Fruit fly (Drosophila melanogaster): ENCODE results near the gene CG43231.

DNA sequence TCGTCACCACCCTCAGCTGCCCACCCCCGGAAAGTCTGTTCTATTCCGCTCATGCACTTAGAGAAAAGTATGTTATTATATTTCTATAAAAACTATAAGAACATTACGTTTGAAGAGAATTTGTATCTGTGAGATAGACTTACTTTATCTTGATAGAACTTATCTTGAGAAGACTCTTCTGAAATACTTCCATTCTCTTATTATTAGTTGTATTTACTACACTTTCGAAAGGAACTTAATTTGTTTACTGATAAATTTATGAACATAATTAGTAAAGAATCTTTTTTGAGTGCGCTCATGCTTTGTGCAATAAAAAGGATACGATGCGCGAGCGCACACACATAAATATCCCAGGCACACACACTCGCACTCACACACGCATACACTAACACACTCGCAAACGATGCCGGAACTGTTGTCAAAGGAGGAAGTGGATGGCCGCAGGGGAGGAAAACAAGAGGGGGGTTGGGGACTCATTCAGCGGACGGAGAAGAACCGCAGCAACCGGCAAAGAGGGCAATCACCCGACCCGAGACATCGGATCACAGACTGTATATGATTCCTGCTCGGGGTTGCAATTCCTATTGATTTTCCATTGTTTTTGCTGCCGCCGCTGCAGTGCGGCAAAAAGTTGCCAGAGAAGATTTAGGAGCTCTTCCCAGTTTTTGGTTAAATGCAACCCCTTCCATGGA is 42.8 kb downstream of the CG43231 start:
- TF ChIP-seq CG6175 (GFP tag; IDR thresholded peaks at IDR 0.05) = no peak
- no peak for TF ChIP-seq Adf1 (GFP tag; IDR thresholded peaks at IDR 0.05)
- TF ChIP-seq CG9797 (GFP tag; optimal IDR thresholded peaks at IDR 0.05) = no peak
- TF ChIP-seq CG17385 (GFP tag; optimal IDR thresholded peaks at IDR 0.05) = peak; percentile 8
- TF ChIP-seq CG5953 (GFP tag; IDR thresholded peaks at IDR 0.05) = no peak
